Worm (Caenorhabditis elegans): ENCODE measurements around the gene ifp-1.

ifp-1 gene

ce11 chrX:9680119-9680682 is at the start of gene ifp-1:
Gene ifp-1, minus strand, starts transcription at chrX:9680169.
- no peak for TF ChIP-seq dao-5 (tag; optimal IDR thresholded peaks at IDR 0.05)
- no peak for TF ChIP-seq W03F9.2 (tag; optimal IDR thresholded peaks at IDR 0.05)
- TF ChIP-seq him-1 (tag; optimal IDR thresholded peaks at IDR 0.05) = no peak

ce11 chrX:9719070-9719469 is 39.1 kb upstream of the ifp-1 start:
- TF ChIP-seq him-1 (tag; optimal IDR thresholded peaks at IDR 0.05) (no peak), dao-5 (tag; optimal IDR thresholded peaks at IDR 0.05) (no peak), W03F9.2 (tag; optimal IDR thresholded peaks at IDR 0.05) (no peak)

ce11 chrX:9717265-9717664 is 37.3 kb upstream of the ifp-1 start, which contains the start of gene him-4:
Gene him-4, plus strand, starts transcription at chrX:9717565.
- TF ChIP-seq him-1 (tag; optimal IDR thresholded peaks at IDR 0.05) = no peak
- TF ChIP-seq W03F9.2 (tag; optimal IDR thresholded peaks at IDR 0.05) = no peak
- TF ChIP-seq dao-5 (tag; optimal IDR thresholded peaks at IDR 0.05) = no peak

ce11 chrX:9713613-9714012 is 33.6 kb upstream of the ifp-1 start, which contains the start of gene F15G9.2:
Gene F15G9.2, minus strand, starts transcription at chrX:9713713.
- TF ChIP-seq W03F9.2 (tag; optimal IDR thresholded peaks at IDR 0.05) (no peak), dao-5 (tag; optimal IDR thresholded peaks at IDR 0.05) (no peak), him-1 (tag; optimal IDR thresholded peaks at IDR 0.05) (no peak)

- TF ChIP-seq dao-5 (tag; optimal IDR thresholded peaks at IDR 0.05) = no peak
- no peak for TF ChIP-seq him-1 (tag; optimal IDR thresholded peaks at IDR 0.05)
- no peak for TF ChIP-seq W03F9.2 (tag; optimal IDR thresholded peaks at IDR 0.05)
Observed at ce11 chrX:9709462-9709861, 29.5 kb upstream of the ifp-1 start, which contains the start of gene F15G9.6. Gene F15G9.6, plus strand, starts transcription at chrX:9709762.

ce11 chrX:9706084-9706483 is 26.1 kb upstream of the ifp-1 start, which contains the start of gene F15G9.1:
Gene F15G9.1, plus strand, starts transcription at chrX:9706384.
- TF ChIP-seq W03F9.2 (tag; optimal IDR thresholded peaks at IDR 0.05) = no peak
- no peak for TF ChIP-seq dao-5 (tag; optimal IDR thresholded peaks at IDR 0.05)

ce11 chrX:9705257-9706035 is 25.5 kb upstream of the ifp-1 start:
- TF ChIP-seq W03F9.2 (tag; optimal IDR thresholded peaks at IDR 0.05) = no peak
- TF ChIP-seq dao-5 (tag; optimal IDR thresholded peaks at IDR 0.05) = no peak
- no peak for TF ChIP-seq him-1 (tag; optimal IDR thresholded peaks at IDR 0.05)

ce11 chrX:9702790-9703189 is 22.8 kb upstream of the ifp-1 start:
- TF ChIP-seq W03F9.2 (tag; optimal IDR thresholded peaks at IDR 0.05) = no peak
- no peak for TF ChIP-seq dao-5 (tag; optimal IDR thresholded peaks at IDR 0.05)
- no peak for TF ChIP-seq him-1 (tag; optimal IDR thresholded peaks at IDR 0.05)

ce11 chrX:9698359-9698758 is 18.4 kb upstream of the ifp-1 start, which contains the start of gene dyf-7:
Gene dyf-7, plus strand, starts transcription at chrX:9698659.
- no peak for TF ChIP-seq dao-5 (tag; optimal IDR thresholded peaks at IDR 0.05)
- no peak for TF ChIP-seq W03F9.2 (tag; optimal IDR thresholded peaks at IDR 0.05)
- TF ChIP-seq him-1 (tag; optimal IDR thresholded peaks at IDR 0.05) = no peak

- no peak for TF ChIP-seq dao-5 (tag; optimal IDR thresholded peaks at IDR 0.05)
- TF ChIP-seq him-1 (tag; optimal IDR thresholded peaks at IDR 0.05) = no peak
- TF ChIP-seq W03F9.2 (tag; optimal IDR thresholded peaks at IDR 0.05) = no peak
Observed at ce11 chrX:9697655-9698054, 17.7 kb upstream of the ifp-1 start.

ce11 chrX:9690445-9690844 is 10.5 kb upstream of the ifp-1 start, which contains the start of gene npr-18:
Gene npr-18, plus strand, starts transcription at chrX:9690745.
- no peak for TF ChIP-seq him-1 (tag; optimal IDR thresholded peaks at IDR 0.05)
- TF ChIP-seq dao-5 (tag; optimal IDR thresholded peaks at IDR 0.05) = no peak
- TF ChIP-seq W03F9.2 (tag; optimal IDR thresholded peaks at IDR 0.05) = no peak

ce11 chrX:9687264-9687663 is 7.3 kb upstream of the ifp-1 start:
- TF ChIP-seq him-1 (tag; optimal IDR thresholded peaks at IDR 0.05) (no peak), W03F9.2 (tag; optimal IDR thresholded peaks at IDR 0.05) (no peak), dao-5 (tag; optimal IDR thresholded peaks at IDR 0.05) (no peak)

- no peak for TF ChIP-seq W03F9.2 (tag; optimal IDR thresholded peaks at IDR 0.05)
- TF ChIP-seq him-1 (tag; optimal IDR thresholded peaks at IDR 0.05) = no peak
- no peak for TF ChIP-seq dao-5 (tag; optimal IDR thresholded peaks at IDR 0.05)
Observed at ce11 chrX:9679427-9679826, 542 bp downstream of the ifp-1 start.

ce11 chrX:9677927-9678326 is 2.0 kb downstream of the ifp-1 start:
- TF ChIP-seq dao-5 (tag; optimal IDR thresholded peaks at IDR 0.05) (no peak), him-1 (tag; optimal IDR thresholded peaks at IDR 0.05) (no peak), W03F9.2 (tag; optimal IDR thresholded peaks at IDR 0.05) (no peak)
